Worm (Caenorhabditis elegans) whole organism, L1 larva: Measurements from ENCODE around the gene F36G3.1.

Source experiments
- elt-3 ChIP-seq, 6 experiments: fragments of 150-350 bp in 1 of 6; sonication (generic microtip); optimal IDR thresholded peaks; 2 replicates each; lab custom pipeline; 2017 to 2018; ENCODE audit warnings: missing biosample characterization in 6 of 6, missing genetic modification characterization in 6 of 6, inconsistent platforms in 1 of 6
- lin-39 ChIP-seq: fragments of 150-350 bp; optimal IDR thresholded peaks from 2 replicates; lab custom pipeline; 2014; ENCODE audit warnings: missing biosample characterization, missing genetic modification reagents, missing genetic modification characterization
- lsy-2 ChIP-seq, 2 experiments: fragments of 150-350 bp; optimal IDR thresholded peaks; 2 replicates each; lab custom pipeline; 2014; ENCODE audit warnings: missing biosample characterization in 2 of 2, missing genetic modification characterization in 2 of 2
- pqm-1 ChIP-seq: sonication (generic microtip); optimal IDR thresholded peaks from 3 replicates; lab custom pipeline; 2017; ENCODE audit warnings: missing biosample characterization, missing genetic modification characterization
- rnt-1 ChIP-seq: sonication (generic microtip); optimal IDR thresholded peaks from 2 replicates; lab custom pipeline; 2016; ENCODE audit warnings: mild to moderate bottlenecking, missing genetic modification characterization, moderate library complexity, missing compliant biosample characterization
- snpc-4 ChIP-seq: fragments of 150-350 bp; optimal IDR thresholded peaks from 2 replicates; lab custom pipeline; 2014; ENCODE audit warnings: missing biosample characterization, missing genetic modification characterization
- sptf-1 ChIP-seq: fragments of 150-350 bp; optimal IDR thresholded peaks from 2 replicates; lab custom pipeline; 2014; ENCODE audit warnings: missing biosample characterization, missing genetic modification characterization

DNA sequence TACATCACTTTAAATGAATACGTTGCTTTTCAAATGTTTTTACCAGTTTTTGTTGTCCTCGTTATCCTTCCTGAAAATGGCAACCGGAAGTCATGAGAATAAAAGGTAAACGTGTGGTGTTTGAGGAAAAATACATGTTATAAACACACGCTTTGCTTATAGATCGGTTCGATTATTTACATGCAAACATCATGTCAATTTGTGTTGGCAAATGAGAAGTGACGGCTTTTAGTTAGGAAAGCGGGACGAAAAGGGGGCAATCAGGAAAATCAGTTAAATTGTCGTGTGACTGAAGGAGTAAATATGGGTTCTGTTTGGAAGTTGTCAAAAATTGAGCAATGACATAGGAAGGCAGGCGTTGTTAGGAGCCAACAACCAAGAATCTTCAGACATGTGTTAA is 42.2 kb upstream of the F36G3.1 start, which contains the start of gene rrc-1:
- TF ChIP-seq lsy-2 (tag; optimal IDR thresholded peaks at IDR 0.05; lab: Kevin White, UChicago) (no peak), pqm-1 (tag; lab: Kevin White, UChicago) (no peak), lin-39 (tag; lab: Kevin White, UChicago) (no peak), sptf-1 (tag; lab: Kevin White, UChicago) (no peak), snpc-4 (tag; lab: Kevin White, UChicago) (no peak), rnt-1 (tag; lab: Kevin White, UChicago) (no peak), elt-3 (tag; optimal IDR thresholded peaks at IDR 0.05; lab: Kevin White, UChicago) (no peak)
